Fruit fly (Drosophila melanogaster): ENCODE measurements around the gene Mst36Fa.

Mst36Fa gene

dm6 chr2L:18694724-18695105 lies 17.9 kb upstream of the Mst36Fa start (continued):
- TF ChIP-seq CG12942 (GFP tag; optimal IDR thresholded peaks at IDR 0.05) (peak; percentile 19), CG2129 (GFP tag; IDR thresholded peaks at IDR 0.05; ENCODE audit: partially characterized antibody) (no peak), ara (GFP tag; IDR thresholded peaks at IDR 0.05) (peak; percentile 33; the same call in 1 of the 2 replicates), CG4730 (GFP tag; IDR thresholded peaks at IDR 0.05) (peak; percentile 14; the same call in 1 of the 2 replicates), CG30020 (tag; optimal IDR thresholded peaks at IDR 0.05) (no peak), CG13775 (GFP tag; optimal IDR thresholded peaks at IDR 0.05) (peak; percentile 24), grau (tag; optimal IDR thresholded peaks at IDR 0.05) (peak; percentile 14), rib (GFP tag; IDR thresholded peaks at IDR 0.05) (no peak), CG13287 (GFP tag; IDR thresholded peaks at IDR 0.05; ENCODE audit: partially characterized antibody) (no peak), CG14441 (GFP tag; IDR thresholded peaks at IDR 0.05) (peak; percentile 35; the same call in 1 of the 2 replicates), hth (optimal IDR thresholded peaks at IDR 0.05) (no peak), gro (GFP tag; optimal IDR thresholded peaks at IDR 0.05) (no peak), corto (GFP tag; optimal IDR thresholded peaks at IDR 0.05) (no peak), cad (GFP tag; optimal IDR thresholded peaks at IDR 0.05) (no peak), chif (GFP tag; optimal IDR thresholded peaks at IDR 0.05) (no peak), B-H1 (GFP tag; IDR thresholded peaks at IDR 0.05) (0 out of 3 replicates have a peak, but pooled peaks have one; percentile 22), CG15601 (tag; optimal IDR thresholded peaks at IDR 0.05) (no peak), dysf (GFP tag; IDR thresholded peaks at IDR 0.05) (peak; percentile 63; the same call in 2 of the 3 replicates), HLH4C (GFP tag; IDR thresholded peaks at IDR 0.05; ENCODE audit: partially characterized antibody) (no peak), fd3F (GFP tag; optimal IDR thresholded peaks at IDR 0.05) (peak; percentile 3), CG9932 (GFP tag; IDR thresholded peaks at IDR 0.05) (peak; percentile 29; the same call in 1 of the 2 replicates), ham (GFP tag; IDR thresholded peaks at IDR 0.05) (no peak), gcm (GFP tag; optimal IDR thresholded peaks at IDR 0.05) (no peak), CG5245 (GFP tag; optimal IDR thresholded peaks at IDR 0.05) (no peak), CG34376 (GFP tag; optimal IDR thresholded peaks at IDR 0.05) (no peak), wek (GFP tag; optimal IDR thresholded peaks at IDR 0.05) (no peak), bab2 (GFP tag; optimal IDR thresholded peaks at IDR 0.05) (peak; percentile 6), sima (GFP tag; optimal IDR thresholded peaks at IDR 0.05) (no peak), Opbp (GFP tag; IDR thresholded peaks at IDR 0.05; ENCODE audit: partially characterized antibody) (no peak), Camta (GFP tag; optimal IDR thresholded peaks at IDR 0.05) (peak; percentile 13), CG14014 (GFP tag; IDR thresholded peaks at IDR 0.05) (peak; percentile 37; the same call in 1 of the 2 replicates), z (GFP tag; IDR thresholded peaks at IDR 0.05) (no peak), Ravus (GFP tag; IDR thresholded peaks at IDR 0.05) (no peak), CG6791 (GFP tag; IDR thresholded peaks at IDR 0.05; ENCODE audit: partially characterized antibody) (no peak)

dm6 chr2L:18693877-18694723 lies 17.3 kb upstream of the Mst36Fa start:
- TF ChIP-seq Atf-2 (GFP tag; optimal IDR thresholded peaks at IDR 0.05) (no peak), CG17802 (tag; optimal IDR thresholded peaks at IDR 0.05) (peak; percentile 37), chn (GFP tag; optimal IDR thresholded peaks at IDR 0.05) (peak; percentile 49), Ptx1 (GFP tag; IDR thresholded peaks at IDR 0.05) (peak; percentile 63), CG10274 (GFP tag; optimal IDR thresholded peaks at IDR 0.05) (peak; percentile 42), exex (tag; optimal IDR thresholded peaks at IDR 0.05) (peak; percentile 25), Deaf1 (tag; optimal IDR thresholded peaks at IDR 0.05) (peak; percentile 26), CG17328 (GFP tag; IDR thresholded peaks at IDR 0.05) (peak; percentile 68), stwl (tag; optimal IDR thresholded peaks at IDR 0.05) (no peak), gro (GFP tag; optimal IDR thresholded peaks at IDR 0.05) (peak; percentile 76), nau (GFP tag; optimal IDR thresholded peaks at IDR 0.05) (no peak), Asciz (GFP tag; optimal IDR thresholded peaks at IDR 0.05) (no peak), Opbp (GFP tag; IDR thresholded peaks at IDR 0.05; ENCODE audit: partially characterized antibody) (no peak), CG17361 (GFP tag; IDR thresholded peaks at IDR 0.05) (peak; percentile 71), CG12071 (GFP tag; optimal IDR thresholded peaks at IDR 0.05) (peak; percentile 55), otp (GFP tag; IDR thresholded peaks at IDR 0.05) (no peak; the same call in 2 of the 3 replicates), CG3281 (GFP tag; optimal IDR thresholded peaks at IDR 0.05) (peak; percentile 43), CG7786 (GFP tag; optimal IDR thresholded peaks at IDR 0.05) (peak; percentile 20)

Measured in whole organism, embryonic.